Worm (Caenorhabditis elegans) whole organism, L1 larva: ENCODE data around the gene C54E4.1.
A peak's percentile ranks its signal among the peaks of the same experiment; 100 is the strongest.

Experiments
- C16A3.4 ChIP-seq: fragments of 150-350 bp; optimal IDR thresholded peaks from 2 replicates; lab custom pipeline; 2014; ENCODE audit warnings: missing biosample characterization, missing genetic modification characterization
- C34B4.2 ChIP-seq: sonication (generic microtip); optimal IDR thresholded peaks from 2 replicates; lab custom pipeline; 2017; ENCODE audit warnings: mild to moderate bottlenecking, missing genetic modification characterization, missing compliant biosample characterization
- Y116A8C.19 ChIP-seq: sonication (generic microtip); optimal IDR thresholded peaks from 2 replicates; lab custom pipeline; 2016; ENCODE audit warnings: missing compliant biosample characterization, missing genetic modification characterization, borderline replicate concordance
- aha-1 ChIP-seq: fragments of 150-350 bp; optimal IDR thresholded peaks from 2 replicates; lab custom pipeline; 2014; ENCODE audit warnings: missing biosample characterization, missing genetic modification characterization
- aly-2 ChIP-seq: fragments of 150-350 bp; optimal IDR thresholded peaks from 2 replicates; lab custom pipeline; 2014; ENCODE audit warnings: missing biosample characterization, missing genetic modification characterization
- blmp-1 ChIP-seq: fragments of 150-350 bp; optimal IDR thresholded peaks from 2 replicates; lab custom pipeline; 2014; ENCODE audit warnings: missing biosample characterization, missing genetic modification characterization
- dsc-1 ChIP-seq: sonication (generic microtip); optimal IDR thresholded peaks from 2 replicates; lab custom pipeline; 2016; ENCODE audit warnings: mild to moderate bottlenecking, missing genetic modification characterization, missing compliant biosample characterization
- efl-1 ChIP-seq, 4 experiments: fragments of 150-350 bp; optimal IDR thresholded peaks in 3 of 4; peaks in 1 of 4; 1 replicate in 1 of 4; 2 replicates in 3 of 4; lab custom pipeline; 2014; ENCODE audit warnings: missing biosample characterization in 2 of 4, missing genetic modification characterization in 2 of 4, missing genetic modification reagents in 2 of 4
- efl-3 ChIP-seq: fragments of 200-800 bp; sonication (Bioruptor generic); optimal IDR thresholded peaks from 2 replicates; lab custom pipeline; 2018; ENCODE audit warnings: mild to moderate bottlenecking, missing genetic modification characterization, missing compliant biosample characterization
- egl-27 ChIP-seq, 2 experiments: fragments of 150-350 bp in 1 of 2; sonication (generic microtip); optimal IDR thresholded peaks; 3 replicates each; lab custom pipeline; 2017 to 2018; ENCODE audit warnings: missing biosample characterization in 2 of 2, missing genetic modification characterization in 2 of 2, missing genetic modification reagents in 2 of 2
- elt-3 ChIP-seq, 6 experiments: fragments of 150-350 bp in 1 of 6; sonication (generic microtip); optimal IDR thresholded peaks; 2 replicates each; lab custom pipeline; 2017 to 2018; ENCODE audit warnings: missing biosample characterization in 6 of 6, missing genetic modification characterization in 6 of 6, inconsistent platforms in 1 of 6
- fkh-10 ChIP-seq: sonication (generic microtip); optimal IDR thresholded peaks from 2 replicates; lab custom pipeline; 2017; ENCODE audit warnings: missing biosample characterization, missing genetic modification reagents, missing genetic modification characterization
- fkh-8 ChIP-seq: sonication (generic microtip); optimal IDR thresholded peaks from 2 replicates; lab custom pipeline; 2016; ENCODE audit warnings: mild to moderate bottlenecking, missing genetic modification characterization, missing compliant biosample characterization
- fos-1 ChIP-seq: fragments of 150-350 bp; optimal IDR thresholded peaks from 2 replicates; lab custom pipeline; 2014; ENCODE audit warnings: missing biosample characterization, missing genetic modification characterization
- grh-1 ChIP-seq: fragments of 200-800 bp; sonication (Bioruptor generic); IDR thresholded peaks from 2 replicates; pipeline ENCODE4 v1.3.6; 2022; ENCODE audit warnings: missing genetic modification reagents, missing genetic modification characterization, missing compliant biosample characterization
- hlh-17 ChIP-seq: fragments of 200-800 bp; sonication (Bioruptor generic); optimal IDR thresholded peaks from 2 replicates; lab custom pipeline; 2018; ENCODE audit warnings: missing genetic modification characterization, mild to moderate bottlenecking, missing compliant biosample characterization, moderate library complexity, borderline replicate concordance
- hlh-4 ChIP-seq: sonication (generic microtip); optimal IDR thresholded peaks from 2 replicates; lab custom pipeline; 2016; ENCODE audit warnings: mild to moderate bottlenecking, missing genetic modification characterization, missing compliant biosample characterization
- hpl-2 ChIP-seq: fragments of 150-350 bp; optimal IDR thresholded peaks from 2 replicates; lab custom pipeline; 2014; ENCODE audit warnings: missing biosample characterization, missing genetic modification reagents, missing genetic modification characterization
- jun-1 ChIP-seq: fragments of 150-350 bp; optimal IDR thresholded peaks from 2 replicates; lab custom pipeline; 2014; ENCODE audit warnings: missing biosample characterization, missing genetic modification reagents, missing genetic modification characterization
- lin-13 ChIP-seq: fragments of 150-350 bp; optimal IDR thresholded peaks from 2 replicates; lab custom pipeline; 2014; ENCODE audit warnings: missing biosample characterization, missing genetic modification reagents, missing genetic modification characterization
- lin-14 ChIP-seq: fragments of 200-800 bp; sonication (Bioruptor generic); optimal IDR thresholded peaks from 2 replicates; lab custom pipeline; 2018; ENCODE audit warnings: mild to moderate bottlenecking, missing genetic modification characterization, moderate library complexity, missing compliant biosample characterization
- lin-15B ChIP-seq: fragments of 150-350 bp; sonication (generic microtip); optimal IDR thresholded peaks from 3 replicates; lab custom pipeline; 2014; ENCODE audit warnings: missing biosample characterization, missing genetic modification characterization
- lin-35 ChIP-seq, 2 experiments: fragments of 150-350 bp; optimal IDR thresholded peaks; 2 replicates each; lab custom pipeline; 2014; ENCODE audit warnings: missing biosample characterization in 2 of 2, missing genetic modification characterization in 2 of 2, missing genetic modification reagents in 2 of 2
- lin-39 ChIP-seq: fragments of 150-350 bp; optimal IDR thresholded peaks from 2 replicates; lab custom pipeline; 2014; ENCODE audit warnings: missing biosample characterization, missing genetic modification reagents, missing genetic modification characterization
- lsy-2 ChIP-seq, 2 experiments: fragments of 150-350 bp; optimal IDR thresholded peaks; 2 replicates each; lab custom pipeline; 2014; ENCODE audit warnings: missing biosample characterization in 2 of 2, missing genetic modification characterization in 2 of 2
- mab-9 ChIP-seq: fragments of 200-800 bp; sonication (Bioruptor generic); IDR thresholded peaks from 2 replicates; pipeline ENCODE4 v1.3.6; 2022; ENCODE audit warnings: missing genetic modification reagents, missing genetic modification characterization, missing compliant biosample characterization
- mdl-1 ChIP-seq, 2 experiments: fragments of 150-350 bp; optimal IDR thresholded peaks; 2 replicates each; lab custom pipeline; 2014 to 2017; ENCODE audit warnings: missing biosample characterization in 2 of 2, missing genetic modification characterization in 2 of 2, inconsistent platforms in 1 of 2
- mep-1 ChIP-seq: fragments of 150-350 bp; optimal IDR thresholded peaks from 2 replicates; lab custom pipeline; 2014; ENCODE audit warnings: missing biosample characterization, missing genetic modification characterization
- nhr-20 ChIP-seq: sonication (generic microtip); optimal IDR thresholded peaks from 2 replicates; lab custom pipeline; 2016; ENCODE audit warnings: mild to moderate bottlenecking, missing genetic modification characterization, missing compliant biosample characterization
- nhr-237 ChIP-seq: fragments of 150-350 bp; optimal IDR thresholded peaks from 2 replicates; lab custom pipeline; 2014; ENCODE audit warnings: missing biosample characterization, missing genetic modification characterization
- nhr-71 ChIP-seq: sonication (generic microtip); optimal IDR thresholded peaks from 2 replicates; lab custom pipeline; 2016; ENCODE audit warnings: mild to moderate bottlenecking, missing genetic modification characterization, moderate library complexity, missing compliant biosample characterization
- nhr-84 ChIP-seq: sonication (generic microtip); optimal IDR thresholded peaks from 2 replicates; lab custom pipeline; 2017; ENCODE audit warnings: missing biosample characterization, missing genetic modification characterization
- nhr-85 ChIP-seq: sonication (generic microtip); peaks from one replicate; lab custom pipeline; 2016; ENCODE audit warnings: missing genetic modification characterization, inconsistent platforms, missing compliant biosample characterization
- nhr-90 ChIP-seq: sonication (generic microtip); optimal IDR thresholded peaks from 2 replicates; lab custom pipeline; 2016; ENCODE audit warnings: mild to moderate bottlenecking, missing genetic modification characterization, missing compliant biosample characterization; ENCODE audit not compliant: poor library complexity
- rnt-1 ChIP-seq: sonication (generic microtip); optimal IDR thresholded peaks from 2 replicates; lab custom pipeline; 2016; ENCODE audit warnings: mild to moderate bottlenecking, missing genetic modification characterization, moderate library complexity, missing compliant biosample characterization
- snu-23 ChIP-seq: sonication (generic microtip); optimal IDR thresholded peaks from 2 replicates; lab custom pipeline; 2016; ENCODE audit warnings: missing genetic modification characterization, missing compliant biosample characterization
- tbx-2 ChIP-seq: sonication (generic microtip); optimal IDR thresholded peaks from 2 replicates; lab custom pipeline; 2016; ENCODE audit warnings: missing genetic modification characterization, missing compliant biosample characterization
- unc-30 ChIP-seq: sonication (generic microtip); optimal IDR thresholded peaks from 2 replicates; lab custom pipeline; 2017; ENCODE audit warnings: missing biosample characterization, missing genetic modification characterization
- unc-86 ChIP-seq: sonication (generic microtip); optimal IDR thresholded peaks from 2 replicates; lab custom pipeline; 2016; ENCODE audit warnings: missing genetic modification characterization, missing compliant biosample characterization
- vab-15 ChIP-seq: sonication (generic microtip); optimal IDR thresholded peaks from 2 replicates; lab custom pipeline; 2017; ENCODE audit warnings: missing genotype, mild to moderate bottlenecking, missing genetic modification characterization, missing compliant biosample characterization
- zag-1 ChIP-seq: fragments of 150-350 bp; optimal IDR thresholded peaks from 2 replicates; lab custom pipeline; 2014; ENCODE audit warnings: missing biosample characterization, missing genetic modification characterization
- zip-4 ChIP-seq: fragments of 200-800 bp; sonication (Bioruptor generic); optimal IDR thresholded peaks from 2 replicates; lab custom pipeline; 2018; ENCODE audit warnings: mild to moderate bottlenecking, missing genetic modification characterization, moderate library complexity, missing compliant biosample characterization
- ztf-4 ChIP-seq: fragments of 150-350 bp; optimal IDR thresholded peaks from 2 replicates; lab custom pipeline; 2014; ENCODE audit warnings: missing biosample characterization, missing genetic modification characterization

Gene C54E4.1

DNA sequence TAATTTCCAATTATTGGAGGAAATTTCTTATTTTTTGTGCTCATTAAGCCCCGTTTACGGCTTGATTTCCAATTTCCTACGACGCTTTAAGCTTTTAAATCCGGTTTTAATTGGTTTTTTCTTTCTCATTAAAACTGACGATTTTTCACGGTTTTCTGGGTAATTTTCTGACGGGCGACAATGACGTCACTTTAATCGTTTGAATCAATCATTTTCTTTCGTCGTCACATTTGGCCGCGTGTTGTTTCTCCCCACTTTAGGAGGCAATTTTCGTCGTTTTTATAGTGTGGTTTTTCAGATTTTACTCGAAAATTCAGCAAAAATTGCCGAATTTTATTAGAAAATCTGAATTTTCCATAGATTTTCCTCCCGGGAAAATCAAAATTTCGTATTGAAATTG lies 17.6 kb downstream of the C54E4.1 start:
- peak in 1 of 2 experiments; percentile 19 for TF ChIP-seq lin-35 (GFP tag; optimal IDR thresholded peaks at IDR 0.05; lab: Kevin White, UChicago)
- TF ChIP-seq blmp-1 (tag; lab: Kevin White, UChicago), result peak; percentile 54
- no peak for TF ChIP-seq efl-3 (GFP tag; lab: Kevin White, UChicago)
- TF ChIP-seq hlh-4 (tag; lab: Kevin White, UChicago), result no peak
- TF ChIP-seq nhr-85 (tag; lab: Kevin White, UChicago), result peak; percentile 75
- no peak for TF ChIP-seq unc-30
- TF ChIP-seq snu-23 (GFP tag; lab: Kevin White, UChicago), result peak; percentile 14
- TF ChIP-seq jun-1 (tag; lab: Kevin White, UChicago), result no peak

DNA sequence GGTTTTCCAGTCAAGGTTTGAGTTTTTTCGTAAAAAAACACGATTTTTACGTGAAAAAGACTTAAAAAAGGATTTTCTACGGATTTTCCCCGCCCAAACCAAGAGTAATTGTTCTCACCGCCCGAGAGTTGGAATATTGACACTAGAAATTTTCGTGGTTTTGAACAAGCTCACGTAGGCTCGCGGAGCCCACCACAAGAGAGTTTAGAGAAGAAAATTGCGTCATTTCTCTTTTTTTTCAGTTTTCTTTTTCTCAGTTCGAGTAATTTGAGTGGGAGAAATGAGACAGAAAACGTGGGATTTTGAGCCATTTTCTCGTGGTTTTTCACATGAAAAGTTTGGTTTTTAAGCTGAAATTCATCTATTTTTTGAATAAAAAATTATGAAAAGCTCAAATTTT lies 18.2 kb downstream of the C54E4.1 start:
- TF ChIP-seq efl-3 (GFP tag; lab: Kevin White, UChicago), result no peak
- peak; percentile 18 for TF ChIP-seq fkh-8 (tag; lab: Kevin White, UChicago)
- TF ChIP-seq mdl-1 (tag; optimal IDR thresholded peaks at IDR 0.05; lab: Kevin White, UChicago), result no peak
- no peak for TF ChIP-seq mab-9 (GFP tag; lab: Robert Waterston, UW)
- no peak for TF ChIP-seq C34B4.2 (tag; lab: Kevin White, UChicago)
- no peak for TF ChIP-seq C16A3.4 (tag; lab: Kevin White, UChicago)
- TF ChIP-seq nhr-85 (tag; lab: Kevin White, UChicago), result no peak
- TF ChIP-seq lsy-2 (tag; optimal IDR thresholded peaks at IDR 0.05; lab: Kevin White, UChicago), result no peak
- TF ChIP-seq, all 84 proteins: peak for 1

DNA sequence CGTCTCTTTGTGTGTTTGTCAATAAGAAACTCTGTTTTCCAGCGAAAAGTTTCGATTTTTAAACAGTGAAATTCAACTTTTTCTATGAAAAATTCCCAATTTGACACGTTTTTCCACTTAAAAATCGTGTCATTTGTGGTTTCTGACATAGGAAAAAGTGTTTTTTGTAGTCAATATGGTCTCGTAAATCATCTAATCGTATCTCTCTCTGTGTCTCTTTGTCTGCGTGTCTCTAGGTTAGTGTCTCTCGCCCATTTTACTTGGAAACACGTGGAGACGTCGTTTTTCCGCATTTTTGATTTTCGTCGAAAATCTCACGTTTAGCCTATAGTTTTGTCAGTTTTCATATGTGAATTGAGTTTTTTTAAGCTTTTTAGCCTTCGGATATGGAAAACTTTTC lies 20.2 kb downstream of the C54E4.1 start:
- TF ChIP-seq zag-1 (tag; lab: Kevin White, UChicago) (no peak), fos-1 (tag; lab: Kevin White, UChicago) (no peak), nhr-237 (tag; lab: Kevin White, UChicago) (no peak), unc-86 (no peak), ztf-4 (no peak), egl-27 (tag; optimal IDR thresholded peaks at IDR 0.05; lab: Kevin White, UChicago) (no peak), snu-23 (GFP tag; lab: Kevin White, UChicago) (peak; percentile 35), lin-15B (tag; lab: Kevin White, UChicago) (no peak), hpl-2 (GFP tag; lab: Kevin White, UChicago) (no peak), rnt-1 (tag; lab: Kevin White, UChicago) (no peak), nhr-90 (tag; lab: Kevin White, UChicago) (no peak), nhr-71 (tag; lab: Kevin White, UChicago) (no peak), grh-1 (GFP tag; lab: Robert Waterston, UW) (0 out of 2 replicates have a peak, but pooled peaks have one; percentile 29), fkh-10 (GFP tag; lab: Kevin White, UChicago) (no peak), lsy-2 (tag; optimal IDR thresholded peaks at IDR 0.05; lab: Kevin White, UChicago) (no peak), fkh-8 (tag; lab: Kevin White, UChicago) (peak; percentile 36), mep-1 (tag; lab: Kevin White, UChicago) (peak; percentile 16), efl-3 (GFP tag; lab: Kevin White, UChicago) (no peak), tbx-2 (tag; lab: Kevin White, UChicago) (no peak), zip-4 (GFP tag; lab: Kevin White, UChicago) (no peak), lin-13 (GFP tag; lab: Kevin White, UChicago) (no peak), vab-15 (no peak), aly-2 (no peak), C34B4.2 (tag; lab: Kevin White, UChicago) (no peak), jun-1 (tag; lab: Kevin White, UChicago) (no peak), blmp-1 (tag; lab: Kevin White, UChicago) (peak; percentile 66), aha-1 (tag; lab: Kevin White, UChicago) (no peak), Y116A8C.19 (tag; lab: Kevin White, UChicago) (no peak), efl-1 (optimal IDR thresholded peaks at IDR 0.05; lab: Kevin White, UChicago) (peak in 1 of 2 experiments; percentile 6), efl-1 (GFP tag; optimal IDR thresholded peaks at IDR 0.05 in 1 of 2; lab: Kevin White, UChicago) (no peak), nhr-20 (peak; percentile 51), lin-39 (tag; lab: Kevin White, UChicago) (no peak), lin-14 (GFP tag; lab: Kevin White, UChicago) (no peak), mdl-1 (tag; optimal IDR thresholded peaks at IDR 0.05; lab: Kevin White, UChicago) (peak in 1 of 2 experiments; percentile 53), nhr-84 (tag; lab: Kevin White, UChicago) (no peak), elt-3 (tag; optimal IDR thresholded peaks at IDR 0.05; lab: Kevin White, UChicago) (peak in 1 of 6 experiments; percentile 50), dsc-1 (tag; lab: Kevin White, UChicago) (peak; percentile 26), lin-35 (GFP tag; optimal IDR thresholded peaks at IDR 0.05; lab: Kevin White, UChicago) (peak in 1 of 2 experiments; percentile 53), hlh-17 (no peak), nhr-85 (tag; lab: Kevin White, UChicago) (peak; percentile 54)
